Worm (Caenorhabditis elegans): ENCODE results near the gene F01D5.8.

Gene F01D5.8

DNA sequence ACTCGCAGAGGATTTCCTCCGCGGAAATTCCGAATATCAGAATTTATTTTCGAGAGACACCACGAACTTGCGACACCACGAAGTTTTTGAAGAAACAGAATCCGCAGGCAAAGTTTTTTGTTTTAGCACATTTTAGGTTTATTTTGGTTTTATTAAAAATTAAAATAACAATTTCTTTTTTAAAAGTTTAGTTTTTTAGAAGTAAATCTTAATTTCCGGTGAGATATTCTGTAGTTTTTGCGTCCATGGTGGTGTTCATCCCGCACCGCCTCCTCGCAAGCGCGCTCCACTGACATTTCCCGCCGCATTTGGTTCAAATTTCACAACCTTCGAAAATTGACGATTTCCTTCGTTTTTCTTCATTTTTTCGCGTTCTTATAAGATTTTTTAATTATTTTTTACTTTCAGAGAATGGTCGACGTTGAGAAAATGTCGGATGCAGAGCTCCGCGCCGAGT, 52.6 kb downstream of the F01D5.8 start, which contains the start of gene lem-2 (continued):
- TF ChIP-seq fkh-10 (GFP tag; optimal IDR thresholded peaks at IDR 0.05) (peak; percentile 32), nhr-77 (tag; optimal IDR thresholded peaks at IDR 0.05) (peak; percentile 87), pag-3 (tag; optimal IDR thresholded peaks at IDR 0.05; ENCODE audit: borderline replicate concordance, insufficient read depth) (no peak), unc-130 (tag; optimal IDR thresholded peaks at IDR 0.05) (peak; percentile 48), sptf-1 (tag; optimal IDR thresholded peaks at IDR 0.05) (no peak), nhr-71 (tag; optimal IDR thresholded peaks at IDR 0.05) (peak; percentile 93), ceh-88 (GFP tag; IDR thresholded peaks at IDR 0.05) (peak; percentile 89), C16A3.4 (tag; optimal IDR thresholded peaks at IDR 0.05) (peak; percentile 61)
